Worm (Caenorhabditis elegans): Measurements from ENCODE around the gene ZK1320.11.

ZK1320.11 gene

ce11 chrII:9624110-9624695 is 43.2 kb upstream of the ZK1320.11 start, which contains the start of the genes dnj-20 and ZK1307.8:
dnj-20 (minus strand) TSS chrII:9624176.
ZK1307.8 (plus strand) TSS chrII:9624613.
- TF ChIP-seq ceh-36 (tag; optimal IDR thresholded peaks at IDR 0.05) (no peak), tra-4 (tag; optimal IDR thresholded peaks at IDR 0.05) (no peak), B0310.2 (tag; optimal IDR thresholded peaks at IDR 0.05) (no peak), aly-1 (tag; optimal IDR thresholded peaks at IDR 0.05) (no peak), ets-7 (tag; optimal IDR thresholded peaks at IDR 0.05) (no peak), sea-1 (GFP tag; conservative IDR thresholded peaks at IDR 0.05) (no peak), scrt-1 (GFP tag; IDR thresholded peaks at IDR 0.05) (no peak), pes-1 (GFP tag; IDR thresholded peaks at IDR 0.05) (no peak), tbx-37 (GFP tag; conservative IDR thresholded peaks at IDR 0.05) (no peak), F13C5.2 (tag; optimal IDR thresholded peaks at IDR 0.05) (no peak), ceh-13 (GFP tag; optimal IDR thresholded peaks at IDR 0.05) (no peak), hmbx-1 (tag; optimal IDR thresholded peaks at IDR 0.05) (no peak), ama-1 (optimal IDR thresholded peaks at IDR 0.05) (no peak), flt-1 (GFP tag; IDR thresholded peaks at IDR 0.05) (no peak), hnd-1 (tag; optimal IDR thresholded peaks at IDR 0.05) (no peak), hmg-4 (GFP tag; optimal IDR thresholded peaks at IDR 0.05) (no peak)

ce11 chrII:9625930-9626329 is 41.5 kb upstream of the ZK1320.11 start:
- TF ChIP-seq tra-4 (tag; optimal IDR thresholded peaks at IDR 0.05) (no peak), ceh-13 (GFP tag; optimal IDR thresholded peaks at IDR 0.05) (no peak), tbx-37 (GFP tag; conservative IDR thresholded peaks at IDR 0.05) (no peak), scrt-1 (GFP tag; IDR thresholded peaks at IDR 0.05) (no peak), aly-1 (tag; optimal IDR thresholded peaks at IDR 0.05) (no peak), B0310.2 (tag; optimal IDR thresholded peaks at IDR 0.05) (no peak), flt-1 (GFP tag; IDR thresholded peaks at IDR 0.05) (no peak), hnd-1 (tag; optimal IDR thresholded peaks at IDR 0.05) (no peak), ama-1 (optimal IDR thresholded peaks at IDR 0.05) (no peak), ceh-36 (tag; optimal IDR thresholded peaks at IDR 0.05) (no peak), sea-1 (GFP tag; conservative IDR thresholded peaks at IDR 0.05) (no peak), F13C5.2 (tag; optimal IDR thresholded peaks at IDR 0.05) (no peak)

- TF ChIP-seq ets-7 (tag; optimal IDR thresholded peaks at IDR 0.05) (no peak), pes-1 (GFP tag; IDR thresholded peaks at IDR 0.05) (no peak), tbx-37 (GFP tag; conservative IDR thresholded peaks at IDR 0.05) (no peak), scrt-1 (GFP tag; IDR thresholded peaks at IDR 0.05) (no peak), ceh-13 (GFP tag; optimal IDR thresholded peaks at IDR 0.05) (no peak), ama-1 (optimal IDR thresholded peaks at IDR 0.05) (no peak), flt-1 (GFP tag; IDR thresholded peaks at IDR 0.05) (no peak), B0310.2 (tag; optimal IDR thresholded peaks at IDR 0.05) (no peak), hmbx-1 (tag; optimal IDR thresholded peaks at IDR 0.05) (no peak), aly-1 (tag; optimal IDR thresholded peaks at IDR 0.05) (no peak), tra-4 (tag; optimal IDR thresholded peaks at IDR 0.05) (no peak), F13C5.2 (tag; optimal IDR thresholded peaks at IDR 0.05) (no peak), sea-1 (GFP tag; conservative IDR thresholded peaks at IDR 0.05) (no peak), hnd-1 (tag; optimal IDR thresholded peaks at IDR 0.05) (no peak), hmg-4 (GFP tag; optimal IDR thresholded peaks at IDR 0.05) (no peak), ceh-36 (tag; optimal IDR thresholded peaks at IDR 0.05) (no peak), tbx-11 (GFP tag; IDR thresholded peaks at IDR 0.05) (no peak)
These were observed 31.1 kb upstream of the ZK1320.11 start, which contains the start of gene ZK1307.7 for ce11 chrII:9636300-9636699. ZK1307.7 (plus strand) TSS chrII:9636600.

- 0 out of 2 replicates have a peak, but pooled peaks have one; percentile 16 for TF ChIP-seq flt-1 (GFP tag; IDR thresholded peaks at IDR 0.05)
- no peak for TF ChIP-seq hmbx-1 (tag; optimal IDR thresholded peaks at IDR 0.05)
- 0 out of 2 replicates have a peak, but pooled peaks have one; percentile 10 for TF ChIP-seq tbx-37 (GFP tag; conservative IDR thresholded peaks at IDR 0.05)
These were observed 23.0 kb upstream of the ZK1320.11 start, which contains the start of gene fzr-1 for ce11 chrII:9644438-9644837. fzr-1 (minus strand) TSS chrII:9644466.

ce11 chrII:9644940-9645634 is 22.3 kb upstream of the ZK1320.11 start:
- TF ChIP-seq aly-1 (tag; optimal IDR thresholded peaks at IDR 0.05) (no peak), F13C5.2 (tag; optimal IDR thresholded peaks at IDR 0.05) (no peak), flt-1 (GFP tag; IDR thresholded peaks at IDR 0.05) (no peak), pes-1 (GFP tag; IDR thresholded peaks at IDR 0.05) (no peak), tbx-11 (GFP tag; IDR thresholded peaks at IDR 0.05) (no peak)

ce11 chrII:9646122-9646555 is 21.3 kb upstream of the ZK1320.11 start:
- no peak for TF ChIP-seq flt-1 (GFP tag; IDR thresholded peaks at IDR 0.05)
- TF ChIP-seq F13C5.2 (tag; optimal IDR thresholded peaks at IDR 0.05): peak; percentile 42
- no peak for TF ChIP-seq B0310.2 (tag; optimal IDR thresholded peaks at IDR 0.05)
- TF ChIP-seq sea-1 (GFP tag; conservative IDR thresholded peaks at IDR 0.05): 0 out of 2 replicates have a peak, but pooled peaks have one; percentile 33
- TF ChIP-seq ets-7 (tag; optimal IDR thresholded peaks at IDR 0.05): peak; percentile 7
- TF ChIP-seq tra-4 (tag; optimal IDR thresholded peaks at IDR 0.05): no peak
- TF ChIP-seq scrt-1 (GFP tag; IDR thresholded peaks at IDR 0.05): no peak
- TF ChIP-seq tbx-37 (GFP tag; conservative IDR thresholded peaks at IDR 0.05): no peak
- TF ChIP-seq ceh-36 (tag; optimal IDR thresholded peaks at IDR 0.05): no peak
- no peak for TF ChIP-seq aly-1 (tag; optimal IDR thresholded peaks at IDR 0.05)
- TF ChIP-seq hnd-1 (tag; optimal IDR thresholded peaks at IDR 0.05): no peak
- no peak for TF ChIP-seq pes-1 (GFP tag; IDR thresholded peaks at IDR 0.05)
- TF ChIP-seq ama-1 (optimal IDR thresholded peaks at IDR 0.05): no peak
- TF ChIP-seq ceh-13 (GFP tag; optimal IDR thresholded peaks at IDR 0.05): peak; percentile 4
- TF ChIP-seq tbx-11 (GFP tag; IDR thresholded peaks at IDR 0.05): no peak
- peak; percentile 77 for TF ChIP-seq hmg-4 (GFP tag; optimal IDR thresholded peaks at IDR 0.05)
- TF ChIP-seq hmbx-1 (tag; optimal IDR thresholded peaks at IDR 0.05): no peak
